Worm (Caenorhabditis elegans) whole organism, midembryonic: ENCODE measurements around the gene K07C5.3.

Source experiments
- tab-1 ChIP-seq: fragments of 200-800 bp; sonication (Bioruptor generic); IDR thresholded peaks from 2 replicates; pipeline ENCODE4 v1.3.6; 2022; ENCODE audit warnings: missing genetic modification characterization, missing compliant biosample characterization
- ztf-23 ChIP-seq: fragments of 200-800 bp; sonication (Bioruptor generic); IDR thresholded peaks from 2 replicates; pipeline ENCODE4 v1.3.6; 2022; ENCODE audit warnings: missing genetic modification reagents, missing genetic modification characterization, missing compliant biosample characterization

DNA sequence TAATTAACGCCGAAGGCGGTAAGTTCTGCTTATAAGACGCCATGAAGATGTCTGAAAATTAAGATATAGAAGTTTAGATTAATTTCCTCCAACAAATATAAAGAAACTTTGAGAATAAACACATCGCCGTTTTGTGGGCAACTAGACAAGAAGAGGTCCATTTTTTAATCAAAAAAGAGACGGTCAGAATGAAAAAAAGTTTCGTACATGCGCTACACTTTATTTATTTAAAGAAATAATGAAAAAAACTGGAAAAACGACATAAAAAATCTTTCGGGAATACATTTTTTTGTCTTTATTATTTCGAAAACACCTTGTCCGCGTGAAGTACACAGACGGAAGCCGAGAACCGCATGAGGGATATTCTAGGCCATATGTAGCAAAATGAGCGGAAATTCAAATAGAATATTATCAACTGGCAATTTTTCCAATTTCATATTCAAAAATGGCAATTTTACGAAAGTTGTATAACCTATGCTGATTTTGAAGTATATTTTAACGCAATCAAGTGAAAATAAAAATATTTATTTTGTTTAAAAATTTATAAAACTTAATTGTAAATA lies 13.0 kb downstream of the K07C5.3 start, which contains the start of gene sluh-7:
- TF ChIP-seq ztf-23, result peak; percentile 75
- no peak for TF ChIP-seq tab-1 (GFP tag; lab: Robert Waterston, UW)
